Worm (Caenorhabditis elegans) whole organism, L4 larva: ENCODE data around the gene C33D3.3.

Experiments
- ces-1 ChIP-seq: fragments of 150-350 bp; sonication (generic microtip); optimal IDR thresholded peaks from 4 replicates; lab custom pipeline; 2014; ENCODE audit warnings: missing biosample characterization, missing genetic modification reagents, missing genetic modification characterization
- daf-12 ChIP-seq: fragments of 150-350 bp; optimal IDR thresholded peaks from 2 replicates; lab custom pipeline; 2014; ENCODE audit warnings: missing biosample characterization, missing genetic modification reagents, missing genetic modification characterization
- fkh-10 ChIP-seq: fragments of 150-350 bp; optimal IDR thresholded peaks from 2 replicates; lab custom pipeline; 2014; ENCODE audit warnings: missing biosample characterization, missing genetic modification reagents, missing genetic modification characterization
- lim-7 ChIP-seq: fragments of 200-800 bp; sonication (Bioruptor generic); IDR thresholded peaks from 2 replicates; pipeline ENCODE4 v1.3.6; 2022; ENCODE audit warnings: missing genetic modification characterization, missing compliant biosample characterization
- snpc-1.2 ChIP-seq: fragments of 200-800 bp; sonication (Bioruptor generic); IDR thresholded peaks from 2 replicates; pipeline ENCODE4 v1.3.6; 2022; ENCODE audit warnings: missing genetic modification reagents, missing genetic modification characterization, missing compliant biosample characterization
- spr-1 ChIP-seq: sonication (generic microtip); optimal IDR thresholded peaks from 2 replicates; lab custom pipeline; 2016; ENCODE audit warnings: mild to moderate bottlenecking, missing genetic modification characterization, missing compliant biosample characterization
- unc-62 ChIP-seq, 3 experiments: fragments of 150-350 bp in 1 of 3; sonication (generic microtip); optimal IDR thresholded peaks in 2 of 3; peaks in 1 of 3; 1 replicate in 1 of 3; 2 replicates in 2 of 3; lab custom pipeline; 2014 to 2017; ENCODE audit warnings: missing biosample characterization in 3 of 3, missing genetic modification characterization in 3 of 3, missing genetic modification reagents in 3 of 3, missing genotype in 1 of 3
- vab-7 ChIP-seq: fragments of 200-800 bp; sonication (Bioruptor generic); IDR thresholded peaks from 2 replicates; pipeline ENCODE4 v1.3.6; 2022; ENCODE audit warnings: missing genetic modification reagents, missing genetic modification characterization, missing compliant biosample characterization

DNA sequence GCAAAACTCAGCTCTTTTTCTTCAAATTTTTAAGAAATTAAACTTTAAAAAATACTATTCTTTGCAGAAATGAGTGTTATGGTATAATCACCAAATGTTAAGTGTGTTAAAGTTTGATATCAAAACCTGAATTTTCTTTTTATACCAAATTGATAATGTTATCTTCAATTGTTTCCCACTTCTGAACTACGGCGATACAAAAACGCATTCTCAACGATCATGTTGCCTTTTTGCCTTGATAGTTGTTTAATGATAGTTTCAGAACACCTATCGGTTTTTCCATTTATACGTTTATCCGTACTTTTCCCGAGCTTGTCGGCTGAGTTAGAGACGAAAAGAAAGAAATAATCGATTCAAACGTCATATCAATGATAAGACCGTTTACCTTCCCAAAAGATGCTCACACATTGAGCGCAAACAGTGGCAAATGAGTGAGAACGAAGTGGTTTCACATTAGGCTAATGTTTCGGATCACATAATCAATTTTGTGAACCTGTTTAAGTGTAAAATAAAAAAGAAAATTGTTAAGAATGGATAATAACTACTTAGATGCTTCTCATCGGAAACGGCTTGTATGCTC, 10.1 kb upstream of the C33D3.3 start, which contains the start of gene elt-4:
- TF ChIP-seq daf-12 (no peak), vab-7 (GFP tag; lab: Robert Waterston, UW) (no peak), snpc-1.2 (no peak), unc-62 (GFP tag; optimal IDR thresholded peaks at IDR 0.05 in 1 of 2; lab: Kevin White, UChicago) (no peak), unc-62 (tag; optimal IDR thresholded peaks at IDR 0.05; lab: Kevin White, UChicago) (no peak), fkh-10 (GFP tag; lab: Kevin White, UChicago) (no peak), ces-1 (no peak), lim-7 (no peak), spr-1 (tag; lab: Kevin White, UChicago) (no peak)
